Worm (Caenorhabditis elegans) whole organism, L3 larva: ENCODE results near the gene kcmf-1.

Experiments
- nfya-1 ChIP-seq: sonication (generic microtip); optimal IDR thresholded peaks from 2 replicates; lab custom pipeline; 2017; ENCODE audit warnings: missing genetic modification characterization, mild to moderate bottlenecking, missing compliant biosample characterization, antibody characterized with exemption, moderate library complexity; ENCODE audit not compliant: insufficient read depth
- nhr-237 ChIP-seq: fragments of 150-350 bp; optimal IDR thresholded peaks from 2 replicates; lab custom pipeline; 2014; ENCODE audit warnings: missing biosample characterization, missing genetic modification characterization
- ztf-11 ChIP-seq: fragments of 150-350 bp; optimal IDR thresholded peaks from 2 replicates; lab custom pipeline; 2014; ENCODE audit warnings: missing biosample characterization, missing genetic modification characterization

DNA sequence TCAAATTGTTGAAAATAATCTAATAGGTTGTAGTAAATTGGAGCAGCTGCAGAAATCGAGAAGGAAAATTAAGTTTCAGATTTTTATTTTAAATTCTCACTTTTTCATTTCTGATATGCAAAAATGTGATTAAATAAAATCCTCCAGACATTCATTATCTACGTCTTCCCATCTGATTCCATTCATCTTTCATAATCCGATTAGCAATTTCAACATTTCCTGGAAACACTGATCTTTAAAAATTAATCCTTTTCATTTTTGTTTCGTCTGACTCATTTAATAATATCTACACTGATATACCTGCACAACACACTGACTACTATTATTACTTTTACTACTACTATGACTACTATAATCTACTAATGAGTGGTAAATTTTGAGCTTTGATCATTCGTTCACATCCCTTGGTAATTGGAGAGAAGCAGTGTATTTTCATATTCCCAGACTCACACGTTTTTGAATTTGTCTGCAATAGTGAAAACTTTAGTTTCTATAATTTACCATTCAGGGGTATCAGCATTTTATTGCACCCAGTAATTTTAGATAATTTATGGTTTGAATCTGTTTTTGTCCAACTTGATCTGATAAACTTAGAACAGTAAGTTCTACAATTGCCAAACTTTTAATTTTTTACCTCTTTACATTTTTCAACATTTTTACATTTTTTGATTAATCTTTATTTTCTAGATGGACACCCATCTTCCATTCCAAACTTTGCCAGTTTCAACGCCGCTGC lies 9.9 kb downstream of the kcmf-1 start, which contains the start of gene ceh-23:
- TF ChIP-seq nfya-1 (tag; lab: Kevin White, UChicago) (no peak), nhr-237 (tag; lab: Kevin White, UChicago) (no peak), ztf-11 (tag; lab: Kevin White, UChicago) (no peak)
